Worm (Caenorhabditis elegans) whole organism, L3 larva: ENCODE results near the gene F52H2.3.

Experiments
- R02D3.7 ChIP-seq: fragments of 150-350 bp; optimal IDR thresholded peaks from 2 replicates; lab custom pipeline; 2014; ENCODE audit warnings: missing biosample characterization, missing genetic modification characterization
- aly-2 ChIP-seq: fragments of 150-350 bp; optimal IDR thresholded peaks from 2 replicates; lab custom pipeline; 2014; ENCODE audit warnings: missing biosample characterization, missing genetic modification characterization
- fkh-10 ChIP-seq: sonication (generic microtip); optimal IDR thresholded peaks from 2 replicates; lab custom pipeline; 2017; ENCODE audit warnings: missing biosample characterization, missing genetic modification reagents, missing genetic modification characterization
- hmg-11 ChIP-seq: sonication (generic microtip); optimal IDR thresholded peaks from 2 replicates; lab custom pipeline; 2016; ENCODE audit warnings: missing genetic modification characterization, missing compliant biosample characterization
- lin-15B ChIP-seq: fragments of 150-350 bp; optimal IDR thresholded peaks from 2 replicates; lab custom pipeline; 2014; ENCODE audit warnings: missing biosample characterization, missing genetic modification characterization
- mml-1 ChIP-seq: fragments of 150-350 bp; sonication (generic microtip); optimal IDR thresholded peaks from 3 replicates; lab custom pipeline; 2014; ENCODE audit warnings: missing biosample characterization, missing genetic modification characterization
- nfya-1 ChIP-seq: sonication (generic microtip); optimal IDR thresholded peaks from 2 replicates; lab custom pipeline; 2017; ENCODE audit warnings: missing genetic modification characterization, mild to moderate bottlenecking, missing compliant biosample characterization, antibody characterized with exemption, moderate library complexity; ENCODE audit not compliant: insufficient read depth
- nhr-25 ChIP-seq: sonication (generic microtip); optimal IDR thresholded peaks from 2 replicates; lab custom pipeline; 2017; ENCODE audit warnings: missing biosample characterization, missing genetic modification characterization
- nhr-28 ChIP-seq: fragments of 150-350 bp; optimal IDR thresholded peaks from 2 replicates; lab custom pipeline; 2014; ENCODE audit warnings: missing biosample characterization, missing genetic modification characterization
- pha-4 ChIP-seq: fragments of 150-350 bp; optimal IDR thresholded peaks from 2 replicates; lab custom pipeline; 2014; ENCODE audit warnings: missing biosample characterization, missing genetic modification reagents, missing genetic modification characterization
- snpc-4 ChIP-seq: fragments of 150-350 bp; optimal IDR thresholded peaks from 2 replicates; lab custom pipeline; 2014; ENCODE audit warnings: missing biosample characterization, missing genetic modification characterization
- unc-62 ChIP-seq: fragments of 150-350 bp; sonication (generic microtip); optimal IDR thresholded peaks from 4 replicates; lab custom pipeline; 2014; ENCODE audit warnings: missing biosample characterization, missing genetic modification reagents, missing genetic modification characterization
- zag-1 ChIP-seq: fragments of 150-350 bp; optimal IDR thresholded peaks from 2 replicates; lab custom pipeline; 2014; ENCODE audit warnings: missing biosample characterization, missing genetic modification characterization

- no peak for TF ChIP-seq nhr-28
- no peak for TF ChIP-seq fkh-10
- TF ChIP-seq mml-1 (tag; lab: Kevin White, UChicago) = no peak
- TF ChIP-seq aly-2 = no peak
- TF ChIP-seq hmg-11 (tag; lab: Kevin White, UChicago) = no peak
- no peak for TF ChIP-seq zag-1
- TF ChIP-seq snpc-4 (tag; lab: Kevin White, UChicago) = no peak
- TF ChIP-seq nfya-1 (tag; lab: Kevin White, UChicago) = no peak
- TF ChIP-seq nhr-25 = no peak
- no peak for TF ChIP-seq lin-15B
- TF ChIP-seq unc-62 (GFP tag; lab: Kevin White, UChicago) = no peak
- no peak for TF ChIP-seq R02D3.7 (tag; lab: Kevin White, UChicago)
- no peak for TF ChIP-seq pha-4 (tag; lab: Kevin White, UChicago)
Measured at ce11 chrX:2564047-2564446, 23.2 kb upstream of the F52H2.3 start, which contains the start of gene dhcr-24.
